Worm (Caenorhabditis elegans): ENCODE measurements around the gene B0250.8.

- no peak for TF ChIP-seq nhr-80 (tag; optimal IDR thresholded peaks at IDR 0.05)
- TF ChIP-seq unc-62 (GFP tag; optimal IDR thresholded peaks at IDR 0.05): no peak
- TF ChIP-seq Y53G8AR.9 (GFP tag; conservative IDR thresholded peaks at IDR 0.05): no peak
- TF ChIP-seq snpc-4 (GFP tag; optimal IDR thresholded peaks at IDR 0.05): no peak
- no peak for TF ChIP-seq snpc-4 (tag; optimal IDR thresholded peaks at IDR 0.05)
- TF ChIP-seq Y67H2A.10 (GFP tag; conservative IDR thresholded peaks at IDR 0.05): no peak
- TF ChIP-seq snpc-1.1 (tag; optimal IDR thresholded peaks at IDR 0.05; ENCODE audit: insufficient read depth): no peak
- no peak for TF ChIP-seq ceh-58 (GFP tag; IDR thresholded peaks at IDR 0.05)
- TF ChIP-seq cebp-2 (GFP tag; IDR thresholded peaks at IDR 0.05): no peak
- TF ChIP-seq madf-10 (tag; optimal IDR thresholded peaks at IDR 0.05): no peak
- TF ChIP-seq pha-4 (tag; optimal IDR thresholded peaks at IDR 0.05): no peak
Measured at ce11 chrV:20453811-20454210, 16.5 kb downstream of the B0250.8 start, which contains the start of gene srd-70.
